Fruit fly (Drosophila melanogaster) whole organism, embryonic: ENCODE measurements around the gene nonC.

Experiments
- B-H1 ChIP-seq: fragments of 200-800 bp; sonication (Bioruptor generic); IDR thresholded peaks from 3 replicates; pipeline ENCODE4 v1.3.6; 2022; ENCODE audit warnings: missing biosample characterization, missing genetic modification characterization
- B-H2 ChIP-seq: fragments of 200-800 bp; sonication (Bioruptor generic); optimal IDR thresholded peaks from 2 replicates; lab custom pipeline; 2018; ENCODE audit warnings: missing biosample characterization, mild to moderate bottlenecking, missing genetic modification characterization
- CG11456 ChIP-seq: fragments of 200-800 bp; sonication (Bioruptor generic); IDR thresholded peaks from 3 replicates; pipeline ENCODE4 v1.3.6; 2022; ENCODE audit warnings: missing biosample characterization, missing genetic modification characterization
- CG12155 ChIP-seq: fragments of 200-800 bp; sonication (Bioruptor generic); optimal IDR thresholded peaks from 3 replicates; lab custom pipeline; 2016; ENCODE audit warnings: missing biosample characterization, missing genetic modification characterization
- CG13424 ChIP-seq: fragments of 200-800 bp; sonication (Bioruptor generic); optimal IDR thresholded peaks from 2 replicates; lab custom pipeline; 2019; ENCODE audit warnings: missing biosample characterization, mild to moderate bottlenecking, missing genetic modification characterization, moderate library complexity
- CG14710 ChIP-seq: fragments of 200-800 bp; sonication (Bioruptor generic); optimal IDR thresholded peaks from 3 replicates; lab custom pipeline; 2019; ENCODE audit warnings: missing biosample characterization, mild to moderate bottlenecking, missing genetic modification characterization, moderate library complexity
- CG1603 ChIP-seq: fragments of 200-800 bp; sonication (Bioruptor generic); optimal IDR thresholded peaks from 2 replicates; lab custom pipeline; 2019; ENCODE audit warnings: missing biosample characterization, mild to moderate bottlenecking, missing genetic modification characterization, moderate library complexity
- CG1647 ChIP-seq: fragments of 200-800 bp; sonication (Bioruptor generic); optimal IDR thresholded peaks from 3 replicates; lab custom pipeline; 2016; ENCODE audit warnings: missing biosample characterization, missing genetic modification characterization
- CG17186 ChIP-seq: fragments of 200-800 bp; sonication (Bioruptor generic); optimal IDR thresholded peaks from 3 replicates; lab custom pipeline; 2017; ENCODE audit warnings: missing biosample characterization, missing genetic modification reagents, missing genetic modification characterization
- CG32772 ChIP-seq: fragments of 200-800 bp; sonication (Bioruptor generic); IDR thresholded peaks from 2 replicates; pipeline ENCODE4 v1.3.6; 2022; ENCODE audit warnings: missing biosample characterization, missing genetic modification characterization
- CG3847 ChIP-seq: fragments of 200-800 bp; sonication (Bioruptor generic); IDR thresholded peaks from 2 replicates; pipeline ENCODE4 v1.3.6; 2022; ENCODE audit warnings: missing biosample characterization, missing genetic modification characterization
- CG4730 ChIP-seq: fragments of 200-800 bp; sonication (Bioruptor generic); IDR thresholded peaks from 2 replicates; pipeline ENCODE4 v1.3.6; 2022; ENCODE audit warnings: missing biosample characterization, missing genetic modification characterization
- CG6791 ChIP-seq: fragments of 200-800 bp; sonication (Bioruptor generic); IDR thresholded peaks from 3 replicates; pipeline ENCODE4 v1.3.6; 2022; ENCODE audit warnings: missing biosample characterization, missing genetic modification characterization; ENCODE audit not compliant: partially characterized antibody
- CG7271 ChIP-seq: fragments of 200-800 bp; sonication (Bioruptor generic); optimal IDR thresholded peaks from 2 replicates; lab custom pipeline; 2018; ENCODE audit warnings: missing biosample characterization, mild to moderate bottlenecking, missing genetic modification characterization, moderate library complexity
- CG7357 ChIP-seq: fragments of 200-800 bp; sonication (Bioruptor generic); IDR thresholded peaks from 3 replicates; pipeline ENCODE4 v1.3.6; 2022; ENCODE audit warnings: missing biosample characterization, missing genetic modification characterization
- CG7963 ChIP-seq: fragments of 200-800 bp; sonication (Bioruptor generic); IDR thresholded peaks from 3 replicates; pipeline ENCODE4 v1.3.6; 2022; ENCODE audit warnings: missing biosample characterization, missing genetic modification characterization; ENCODE audit not compliant: partially characterized antibody
- CG8944 ChIP-seq: fragments of 200-800 bp; sonication (Bioruptor generic); optimal IDR thresholded peaks from 3 replicates; lab custom pipeline; 2016; ENCODE audit warnings: missing biosample characterization, missing genetic modification characterization
- CG9817 ChIP-seq: fragments of 200-800 bp; sonication (Bioruptor generic); optimal IDR thresholded peaks from 2 replicates; lab custom pipeline; 2018; ENCODE audit warnings: missing biosample characterization, mild to moderate bottlenecking, missing genetic modification characterization, moderate library complexity
- CoRest ChIP-seq: fragments of 200-800 bp; sonication (Bioruptor generic); optimal IDR thresholded peaks from 3 replicates; lab custom pipeline; 2018; ENCODE audit warnings: missing biosample characterization, mild to moderate bottlenecking, missing genetic modification characterization, moderate library complexity
- Ets97D ChIP-seq: fragments of 200-800 bp; sonication (Bioruptor generic); optimal IDR thresholded peaks from 3 replicates; lab custom pipeline; 2016; ENCODE audit warnings: missing biosample characterization, missing genetic modification characterization
- HLHmδ ChIP-seq: fragments of 200-800 bp; sonication (Bioruptor generic); optimal IDR thresholded peaks from 2 replicates; lab custom pipeline; 2018; ENCODE audit warnings: missing biosample characterization, mild to moderate bottlenecking, missing genetic modification characterization, moderate library complexity
- NC2β ChIP-seq: fragments of 200-800 bp; sonication (Bioruptor generic); optimal IDR thresholded peaks from 2 replicates; lab custom pipeline; 2016; ENCODE audit warnings: missing biosample characterization, missing genetic modification characterization
- Nf-YB ChIP-seq: fragments of 200-800 bp; sonication (Bioruptor generic); optimal IDR thresholded peaks from 3 replicates; lab custom pipeline; 2019; ENCODE audit warnings: missing biosample characterization, mild to moderate bottlenecking, missing genetic modification characterization, moderate library complexity
- Nf-YC ChIP-seq: fragments of 200-800 bp; optimal IDR thresholded peaks from 3 replicates; lab custom pipeline; 2019; ENCODE audit warnings: missing biosample characterization, mild to moderate bottlenecking, missing genetic modification characterization, moderate library complexity
- Opbp ChIP-seq: fragments of 200-800 bp; sonication (Bioruptor generic); IDR thresholded peaks from 3 replicates; pipeline ENCODE4 v1.3.6; 2022; ENCODE audit warnings: missing biosample characterization, missing genetic modification characterization; ENCODE audit not compliant: partially characterized antibody
- PHDP ChIP-seq: fragments of 200-800 bp; sonication (Bioruptor generic); optimal IDR thresholded peaks from 3 replicates; lab custom pipeline; 2018; ENCODE audit warnings: missing biosample characterization, mild to moderate bottlenecking, missing genetic modification characterization, moderate library complexity
- Side ChIP-seq: fragments of 200-800 bp; sonication (Bioruptor generic); optimal IDR thresholded peaks from 2 replicates; lab custom pipeline; 2016; ENCODE audit warnings: missing biosample characterization, missing genetic modification characterization
- Sin3A ChIP-seq: fragments of >200 bp; optimal IDR thresholded peaks from 2 replicates; lab custom pipeline; 2018
- Xrp1 ChIP-seq: fragments of 200-800 bp; sonication (Bioruptor generic); IDR thresholded peaks from 2 replicates; pipeline ENCODE4 v1.3.6; 2022; ENCODE audit warnings: missing biosample characterization, missing genetic modification characterization
- abd-A ChIP-seq: fragments of 200-800 bp; sonication (Bioruptor generic); optimal IDR thresholded peaks from 3 replicates; lab custom pipeline; 2019; ENCODE audit warnings: missing biosample characterization, mild to moderate bottlenecking, missing genetic modification characterization, moderate library complexity
- al ChIP-seq: fragments of 200-800 bp; sonication (Bioruptor generic); IDR thresholded peaks from 2 replicates; pipeline ENCODE4 v1.3.6; 2022; ENCODE audit warnings: missing biosample characterization, missing genetic modification characterization
- bcd ChIP-seq: fragments of 200-800 bp; sonication (Bioruptor generic); optimal IDR thresholded peaks from 2 replicates; lab custom pipeline; 2017; ENCODE audit warnings: missing biosample characterization, mild to moderate bottlenecking, missing genetic modification characterization
- chif ChIP-seq, 2 experiments: fragments of 200-800 bp; sonication (Bioruptor generic); optimal IDR thresholded peaks; 3 replicates each; lab custom pipeline; 2016; ENCODE audit warnings: missing biosample characterization in 2 of 2, missing genetic modification characterization in 2 of 2
- chm ChIP-seq: fragments of 200-800 bp; sonication (Bioruptor generic); IDR thresholded peaks from 2 replicates; pipeline ENCODE4 v1.3.6; 2022; ENCODE audit warnings: missing biosample characterization, missing genetic modification characterization
- exex ChIP-seq: fragments of 200-800 bp; sonication (Bioruptor generic); optimal IDR thresholded peaks from 4 replicates; lab custom pipeline; 2018; ENCODE audit warnings: missing biosample characterization, mild to moderate bottlenecking, missing genetic modification characterization, moderate library complexity
- gem ChIP-seq: fragments of 200-800 bp; sonication (Bioruptor generic); optimal IDR thresholded peaks from 2 replicates; lab custom pipeline; 2019; ENCODE audit warnings: missing biosample characterization, mild to moderate bottlenecking, missing genetic modification characterization, moderate library complexity
- grau ChIP-seq: fragments of 200-800 bp; optimal IDR thresholded peaks from 3 replicates; lab custom pipeline; 2019; ENCODE audit warnings: missing biosample characterization, mild to moderate bottlenecking, missing genetic modification characterization, moderate library complexity
- grn ChIP-seq: fragments of 200-800 bp; sonication (Bioruptor generic); optimal IDR thresholded peaks from 3 replicates; lab custom pipeline; 2017; ENCODE audit warnings: missing biosample characterization, missing genetic modification characterization
- lbe ChIP-seq: fragments of 200-800 bp; sonication (Bioruptor generic); optimal IDR thresholded peaks from 2 replicates; lab custom pipeline; 2016; ENCODE audit warnings: missing biosample characterization, mild to moderate bottlenecking, missing genetic modification characterization
- nerfin-2 ChIP-seq: fragments of 200-800 bp; sonication (Bioruptor generic); IDR thresholded peaks from 2 replicates; pipeline ENCODE4 v1.3.6; 2022; ENCODE audit warnings: missing biosample characterization, missing genetic modification characterization; ENCODE audit not compliant: partially characterized antibody
- pfk ChIP-seq: fragments of 200-800 bp; sonication (Bioruptor generic); optimal IDR thresholded peaks from 2 replicates; lab custom pipeline; 2018; ENCODE audit warnings: missing biosample characterization, mild to moderate bottlenecking, missing genetic modification characterization, moderate library complexity
- pum ChIP-seq: fragments of 200-800 bp; sonication (Bioruptor generic); optimal IDR thresholded peaks from 2 replicates; lab custom pipeline; 2016; ENCODE audit warnings: missing biosample characterization, missing genetic modification characterization
- row ChIP-seq: fragments of 200-800 bp; sonication (Bioruptor generic); IDR thresholded peaks from 3 replicates; pipeline ENCODE4 v1.3.6; 2022; ENCODE audit warnings: missing biosample characterization, missing genetic modification characterization
- run ChIP-seq: fragments of 200-800 bp; sonication (Bioruptor generic); optimal IDR thresholded peaks from 3 replicates; lab custom pipeline; 2018; ENCODE audit warnings: missing biosample characterization, mild to moderate bottlenecking, missing genetic modification characterization
- seq ChIP-seq: fragments of 200-800 bp; sonication (Bioruptor generic); IDR thresholded peaks from 2 replicates; pipeline ENCODE4 v1.3.6; 2022; ENCODE audit warnings: missing biosample characterization, missing genetic modification characterization
- shn ChIP-seq: fragments of 200-800 bp; sonication (Bioruptor generic); optimal IDR thresholded peaks from 3 replicates; lab custom pipeline; 2016; ENCODE audit warnings: missing biosample characterization, missing genetic modification characterization
- sug ChIP-seq: fragments of 200-800 bp; optimal IDR thresholded peaks from 2 replicates; lab custom pipeline; 2019; ENCODE audit warnings: missing biosample characterization, mild to moderate bottlenecking, missing genetic modification characterization, moderate library complexity
- trem ChIP-seq: fragments of 200-800 bp; optimal IDR thresholded peaks from 3 replicates; lab custom pipeline; 2019; ENCODE audit warnings: missing biosample characterization, mild to moderate bottlenecking, missing genetic modification characterization, moderate library complexity
- vvl ChIP-seq: fragments of 200-800 bp; sonication (Bioruptor generic); IDR thresholded peaks from 2 replicates; pipeline ENCODE4 v1.3.6; 2022; ENCODE audit warnings: missing biosample characterization, missing genetic modification characterization
- zfh2 ChIP-seq: fragments of 200-800 bp; sonication (Bioruptor generic); optimal IDR thresholded peaks from 2 replicates; lab custom pipeline; 2016; ENCODE audit warnings: missing biosample characterization, missing genetic modification characterization

The nonC gene

dm6 chrX:6803312-6803794 is 20.9 kb upstream of the nonC start, which contains the start of the genes C3G and pod1 (continued):
- TF ChIP-seq CoRest (tag; lab: Kevin White, UChicago) = peak; percentile 30
- peak; percentile 99 for TF ChIP-seq CG6791 (GFP tag; lab: Robert Waterston, UW)
- no peak for TF ChIP-seq run (tag; lab: Kevin White, UChicago)
- TF ChIP-seq Nf-YB (GFP tag; lab: Kevin White, UChicago) = peak; percentile 21
- peak; percentile 81 for TF ChIP-seq CG17186 (GFP tag; lab: Kevin White, UChicago)
- no peak for TF ChIP-seq CG7271 (tag; lab: Kevin White, UChicago)
- TF ChIP-seq CG7963 (GFP tag; lab: Robert Waterston, UW) = peak; percentile 96
- peak; percentile 21 for TF ChIP-seq pum (GFP tag; lab: Kevin White, UChicago)
- peak; percentile 96 for TF ChIP-seq nerfin-2 (GFP tag; lab: Robert Waterston, UW)
- TF ChIP-seq chif (GFP tag; optimal IDR thresholded peaks at IDR 0.05; lab: Kevin White, UChicago) = no peak
- TF ChIP-seq CG13424 = peak; percentile 16
- no peak for TF ChIP-seq Xrp1
- TF ChIP-seq sug (tag; lab: Kevin White, UChicago) = peak; percentile 58
- peak; percentile 41 for TF ChIP-seq zfh2
- peak; percentile 4 for TF ChIP-seq bcd
- peak; percentile 43; the same call in 1 of the 2 replicates for TF ChIP-seq CG32772 (GFP tag; lab: Robert Waterston, UW)
- TF ChIP-seq Opbp (GFP tag; lab: Robert Waterston, UW) = peak; percentile 99
- peak; percentile 1 for TF ChIP-seq HLHmδ (GFP tag; lab: Kevin White, UChicago)
- peak; percentile 70 for TF ChIP-seq trem (tag; lab: Kevin White, UChicago)
- peak; percentile 11 for TF ChIP-seq CG8944 (GFP tag; lab: Kevin White, UChicago)
- peak; percentile 45 for TF ChIP-seq Nf-YC (tag; lab: Kevin White, UChicago)
- peak; percentile 47 for TF ChIP-seq NC2β (GFP tag; lab: Kevin White, UChicago)
- peak; percentile 46 for TF ChIP-seq grn (GFP tag; lab: Kevin White, UChicago)
- peak; percentile 60 for TF ChIP-seq CG3847 (GFP tag; lab: Robert Waterston, UW)
- TF ChIP-seq B-H1 = no peak
- TF ChIP-seq chm (GFP tag; lab: Robert Waterston, UW) = no peak
- peak; percentile 6 for TF ChIP-seq exex
- peak; percentile 79 for TF ChIP-seq CG1603
- TF ChIP-seq Ets97D (GFP tag; lab: Kevin White, UChicago) = peak; percentile 85
- no peak for TF ChIP-seq pfk (GFP tag; lab: Kevin White, UChicago)
- TF ChIP-seq row (GFP tag; lab: Robert Waterston, UW) = peak; percentile 71
- TF ChIP-seq seq = no peak
- TF ChIP-seq B-H2 (GFP tag; lab: Kevin White, UChicago) = peak; percentile 48
- TF ChIP-seq lbe (GFP tag; lab: Kevin White, UChicago) = peak; percentile 32
- 0 out of 2 replicates have a peak, but pooled peaks have one; percentile 14 for TF ChIP-seq al (GFP tag; lab: Robert Waterston, UW)
- TF ChIP-seq CG11456 (GFP tag; lab: Robert Waterston, UW) = peak; percentile 76; the same call in 2 of the 3 replicates
- TF ChIP-seq abd-A (tag; lab: Kevin White, UChicago) = peak; percentile 11
- TF ChIP-seq PHDP (tag; lab: Kevin White, UChicago) = peak; percentile 28
- TF ChIP-seq CG7357 (GFP tag; lab: Robert Waterston, UW) = no peak
- peak; percentile 56; the same call in 1 of the 2 replicates for TF ChIP-seq vvl
- TF ChIP-seq grau (tag; lab: Kevin White, UChicago) = peak; percentile 40
- peak; percentile 75 for TF ChIP-seq Sin3A (lab: Kevin White, UChicago)
- TF ChIP-seq shn (GFP tag; lab: Kevin White, UChicago) = peak; percentile 43
- peak; percentile 21 for TF ChIP-seq Side (GFP tag; lab: Kevin White, UChicago)
- peak; percentile 5 for TF ChIP-seq gem
- TF ChIP-seq CG14710 (tag; lab: Kevin White, UChicago) = peak; percentile 55
- no peak for TF ChIP-seq CG4730 (GFP tag; lab: Robert Waterston, UW)
- TF ChIP-seq CG9817 (tag; lab: Kevin White, UChicago) = peak; percentile 13
- TF ChIP-seq CG12155 = peak; percentile 39
- TF ChIP-seq CG1647 = peak; percentile 39
